Worm (Caenorhabditis elegans) whole organism, L2 larva: ENCODE data around the gene Y39E4B.13.

Experiments used
- C34F6.9 ChIP-seq: fragments of 150-350 bp; optimal IDR thresholded peaks from 2 replicates; lab custom pipeline; 2014; ENCODE audit warnings: missing biosample characterization, missing genetic modification characterization
- F13H6.1 ChIP-seq: sonication (generic microtip); optimal IDR thresholded peaks from 2 replicates; lab custom pipeline; 2016; ENCODE audit warnings: missing genetic modification characterization, missing compliant biosample characterization
- R02D3.7 ChIP-seq: fragments of 150-350 bp; optimal IDR thresholded peaks from 2 replicates; lab custom pipeline; 2014; ENCODE audit warnings: missing biosample characterization, missing genetic modification characterization
- Y55F3AM.14 ChIP-seq: fragments of 200-800 bp; sonication (Bioruptor generic); optimal IDR thresholded peaks from 2 replicates; lab custom pipeline; 2018; ENCODE audit warnings: mild to moderate bottlenecking, missing genetic modification characterization, missing compliant biosample characterization
- ZK546.5 ChIP-seq: sonication (generic microtip); optimal IDR thresholded peaks from 2 replicates; lab custom pipeline; 2017; ENCODE audit warnings: missing biosample characterization, missing genetic modification characterization
- alr-1 ChIP-seq: fragments of 150-350 bp; optimal IDR thresholded peaks from 2 replicates; lab custom pipeline; 2014; ENCODE audit warnings: missing biosample characterization, missing genetic modification characterization
- aly-2 ChIP-seq: fragments of 150-350 bp; optimal IDR thresholded peaks from 2 replicates; lab custom pipeline; 2014; ENCODE audit warnings: missing biosample characterization, missing genetic modification characterization
- ama-1 ChIP-seq: fragments of 150-350 bp; optimal IDR thresholded peaks from 2 replicates; lab custom pipeline; 2018; ENCODE audit warnings: inconsistent platforms
- ceh-16 ChIP-seq: fragments of 150-350 bp; optimal IDR thresholded peaks from 2 replicates; lab custom pipeline; 2014; ENCODE audit warnings: missing biosample characterization, missing genetic modification characterization
- ceh-82 ChIP-seq: fragments of 150-350 bp; optimal IDR thresholded peaks from 2 replicates; lab custom pipeline; 2014; ENCODE audit warnings: missing biosample characterization, missing genetic modification characterization
- crh-2 ChIP-seq: sonication (generic microtip); optimal IDR thresholded peaks from 2 replicates; lab custom pipeline; 2017; ENCODE audit warnings: missing biosample characterization, missing genetic modification characterization
- dmd-4 ChIP-seq: sonication (generic microtip); optimal IDR thresholded peaks from 2 replicates; lab custom pipeline; 2017; ENCODE audit warnings: missing biosample characterization, missing genetic modification characterization
- fos-1 ChIP-seq: fragments of 150-350 bp; optimal IDR thresholded peaks from 2 replicates; lab custom pipeline; 2014; ENCODE audit warnings: missing biosample characterization, missing genetic modification characterization
- gmeb-1 ChIP-seq: fragments of 150-350 bp; optimal IDR thresholded peaks from 2 replicates; lab custom pipeline; 2014; ENCODE audit warnings: missing biosample characterization, missing genetic modification characterization
- lin-11 ChIP-seq: fragments of 150-350 bp; sonication (generic microtip); optimal IDR thresholded peaks from 2 replicates; lab custom pipeline; 2014; ENCODE audit warnings: missing biosample characterization, missing genetic modification characterization, inconsistent platforms, mixed read lengths
- lin-13 ChIP-seq: fragments of 150-350 bp; optimal IDR thresholded peaks from 2 replicates; lab custom pipeline; 2014; ENCODE audit warnings: missing biosample characterization, missing genetic modification reagents, missing genetic modification characterization
- lsy-2 ChIP-seq, 2 experiments: fragments of 150-350 bp in 1 of 2; sonication (generic microtip) in 1 of 2; optimal IDR thresholded peaks; 2 replicates each; lab custom pipeline; 2014 to 2017; ENCODE audit warnings: missing biosample characterization in 2 of 2, missing genetic modification characterization in 2 of 2
- mab-5 ChIP-seq: fragments of 150-350 bp; optimal IDR thresholded peaks from 2 replicates; lab custom pipeline; 2014; ENCODE audit warnings: missing biosample characterization, missing genetic modification characterization
- mbf-1 ChIP-seq: sonication (generic microtip); optimal IDR thresholded peaks from 2 replicates; lab custom pipeline; 2017; ENCODE audit warnings: missing biosample characterization, missing genetic modification characterization
- mdl-1 ChIP-seq, 2 experiments: fragments of 150-350 bp in 1 of 2; sonication (generic microtip) in 1 of 2; optimal IDR thresholded peaks; 2 replicates each; lab custom pipeline; 2017; ENCODE audit warnings: missing biosample characterization in 2 of 2, missing genetic modification characterization in 2 of 2
- nhr-10 ChIP-seq: sonication (generic microtip); optimal IDR thresholded peaks from 2 replicates; lab custom pipeline; 2017; ENCODE audit warnings: missing biosample characterization, missing genetic modification characterization
- nhr-11 ChIP-seq: fragments of 150-350 bp; optimal IDR thresholded peaks from 2 replicates; lab custom pipeline; 2014; ENCODE audit warnings: missing biosample characterization, missing genetic modification characterization
- nhr-12 ChIP-seq: fragments of 150-350 bp; optimal IDR thresholded peaks from 2 replicates; lab custom pipeline; 2014; ENCODE audit warnings: missing biosample characterization, missing genetic modification characterization
- nhr-129 ChIP-seq: fragments of 150-350 bp; optimal IDR thresholded peaks from 2 replicates; lab custom pipeline; 2014; ENCODE audit warnings: missing biosample characterization, missing genetic modification characterization
- nhr-23 ChIP-seq: fragments of 150-350 bp; optimal IDR thresholded peaks from 2 replicates; lab custom pipeline; 2014; ENCODE audit warnings: missing biosample characterization, missing genetic modification reagents, missing genetic modification characterization
- nhr-25 ChIP-seq: fragments of 150-350 bp; sonication (generic microtip); optimal IDR thresholded peaks from 3 replicates; lab custom pipeline; 2014; ENCODE audit warnings: missing biosample characterization, missing genetic modification characterization
- nhr-77 ChIP-seq: fragments of 150-350 bp; optimal IDR thresholded peaks from 2 replicates; lab custom pipeline; 2014; ENCODE audit warnings: missing biosample characterization, missing genetic modification characterization
- sem-4 ChIP-seq: fragments of 150-350 bp; optimal IDR thresholded peaks from 2 replicates; lab custom pipeline; 2014; ENCODE audit warnings: missing biosample characterization, missing genetic modification reagents, missing genetic modification characterization
- skn-1 ChIP-seq: sonication (generic microtip); optimal IDR thresholded peaks from 2 replicates; lab custom pipeline; 2017; ENCODE audit warnings: missing biosample characterization, missing genetic modification characterization
- sma-3 ChIP-seq: sonication (generic microtip); optimal IDR thresholded peaks from 2 replicates; lab custom pipeline; 2016; ENCODE audit warnings: missing genetic modification reagents, missing genetic modification characterization, missing compliant biosample characterization
- unc-39 ChIP-seq: fragments of 150-350 bp; optimal IDR thresholded peaks from 2 replicates; lab custom pipeline; 2014; ENCODE audit warnings: missing biosample characterization, missing genetic modification characterization
- unc-55 ChIP-seq: fragments of 150-350 bp; sonication (generic microtip); optimal IDR thresholded peaks from 3 replicates; lab custom pipeline; 2014; ENCODE audit warnings: missing biosample characterization, missing genetic modification reagents, missing genetic modification characterization
- unc-62 ChIP-seq: fragments of 150-350 bp; optimal IDR thresholded peaks from 2 replicates; lab custom pipeline; 2014; ENCODE audit warnings: missing biosample characterization, missing genetic modification reagents, missing genetic modification characterization
- zag-1 ChIP-seq: fragments of 150-350 bp; optimal IDR thresholded peaks from 2 replicates; lab custom pipeline; 2014; ENCODE audit warnings: missing biosample characterization, missing genetic modification characterization
- ztf-11 ChIP-seq: sonication (generic microtip); optimal IDR thresholded peaks from 2 replicates; lab custom pipeline; 2017; ENCODE audit warnings: missing biosample characterization, missing genetic modification characterization
- ztf-4 ChIP-seq: fragments of 150-350 bp; optimal IDR thresholded peaks from 2 replicates; lab custom pipeline; 2014; ENCODE audit warnings: missing biosample characterization, missing genetic modification characterization

The Y39E4B.13 gene

ce11 chrIII:13103980-13104379, 13.1 kb downstream of the Y39E4B.13 start:
- TF ChIP-seq mab-5 (tag; lab: Kevin White, UChicago) (no peak), nhr-23 (tag; lab: Kevin White, UChicago) (no peak), gmeb-1 (no peak), ama-1 (lab: Kevin White, UChicago) (no peak), nhr-11 (tag; lab: Kevin White, UChicago) (no peak), mdl-1 (tag; optimal IDR thresholded peaks at IDR 0.05; lab: Kevin White, UChicago) (no peak), R02D3.7 (no peak), nhr-129 (tag; lab: Kevin White, UChicago) (no peak), crh-2 (tag; lab: Kevin White, UChicago) (no peak), skn-1 (no peak), Y55F3AM.14 (GFP tag; lab: Kevin White, UChicago) (no peak)

ce11 chrIII:13104410-13104809, 13.5 kb downstream of the Y39E4B.13 start:
- TF ChIP-seq ceh-82 (tag; lab: Kevin White, UChicago), result no peak
- TF ChIP-seq zag-1 (tag; lab: Kevin White, UChicago), result no peak
- no peak for TF ChIP-seq ceh-16 (tag; lab: Kevin White, UChicago)
- no peak for TF ChIP-seq nhr-129 (tag; lab: Kevin White, UChicago)
- TF ChIP-seq R02D3.7, result no peak

ce11 chrIII:13105497-13105896, 14.6 kb downstream of the Y39E4B.13 start:
- TF ChIP-seq alr-1 (tag; lab: Kevin White, UChicago) (no peak), lin-13 (GFP tag; lab: Kevin White, UChicago) (no peak), nhr-129 (tag; lab: Kevin White, UChicago) (no peak), aly-2 (tag; lab: Kevin White, UChicago) (no peak), lsy-2 (tag; optimal IDR thresholded peaks at IDR 0.05; lab: Kevin White, UChicago) (no peak), lin-11 (tag; lab: Kevin White, UChicago) (no peak), mab-5 (tag; lab: Kevin White, UChicago) (no peak), crh-2 (tag; lab: Kevin White, UChicago) (no peak), unc-55 (GFP tag; lab: Kevin White, UChicago) (no peak), nhr-10 (tag; lab: Kevin White, UChicago) (no peak), mbf-1 (no peak), fos-1 (tag; lab: Kevin White, UChicago) (no peak), ztf-11 (tag; lab: Kevin White, UChicago) (no peak), nhr-12 (no peak), nhr-25 (tag; lab: Kevin White, UChicago) (no peak), sem-4 (tag; lab: Kevin White, UChicago) (no peak), ZK546.5 (no peak)
- TF ChIP-seq, all 48 proteins: peak for 0

- TF ChIP-seq fos-1 (tag; lab: Kevin White, UChicago) (peak; percentile 62), mab-5 (tag; lab: Kevin White, UChicago) (no peak), nhr-129 (tag; lab: Kevin White, UChicago) (peak; percentile 71), lin-13 (GFP tag; lab: Kevin White, UChicago) (peak; percentile 47), sem-4 (tag; lab: Kevin White, UChicago) (peak; percentile 67), C34F6.9 (peak; percentile 59), nhr-25 (tag; lab: Kevin White, UChicago) (no peak), R02D3.7 (no peak), nhr-23 (tag; lab: Kevin White, UChicago) (no peak), mbf-1 (no peak), F13H6.1 (tag; lab: Kevin White, UChicago) (peak; percentile 42), dmd-4 (tag; lab: Kevin White, UChicago) (no peak), mdl-1 (tag; optimal IDR thresholded peaks at IDR 0.05; lab: Kevin White, UChicago) (no peak), lsy-2 (tag; optimal IDR thresholded peaks at IDR 0.05; lab: Kevin White, UChicago) (peak in 1 of 2 experiments; percentile 61), unc-39 (tag; lab: Kevin White, UChicago) (no peak), crh-2 (tag; lab: Kevin White, UChicago) (peak; percentile 68), unc-55 (GFP tag; lab: Kevin White, UChicago) (peak; percentile 87), gmeb-1 (peak; percentile 20), aly-2 (tag; lab: Kevin White, UChicago) (no peak)
- TF ChIP-seq, all 48 proteins: peak for 10
Measured at ce11 chrIII:13105911-13106310, 15.0 kb downstream of the Y39E4B.13 start.

- TF ChIP-seq sma-3 (GFP tag; lab: Kevin White, UChicago) (no peak), ztf-4 (no peak), zag-1 (tag; lab: Kevin White, UChicago) (no peak), mbf-1 (no peak), nhr-23 (tag; lab: Kevin White, UChicago) (no peak), unc-62 (no peak), ceh-16 (tag; lab: Kevin White, UChicago) (no peak), fos-1 (tag; lab: Kevin White, UChicago) (no peak), nhr-77 (no peak)
Measured at ce11 chrIII:13107307-13107706, 16.4 kb downstream of the Y39E4B.13 start, which contains the start of gene dhhc-8. Gene dhhc-8 (plus strand): TSS chrIII:13107607.
